Fruit fly (Drosophila melanogaster) whole organism, wandering third instar larva: ENCODE data around the gene eEF1alpha2.

Source experiments
- Rel ChIP-seq, 2 experiments: fragments of 200-800 bp; sonication (Bioruptor generic) in 1 of 2; optimal IDR thresholded peaks; 2 replicates in 1 of 2; 3 replicates in 1 of 2; lab custom pipeline; 2016 to 2019; ENCODE audit warnings: mild to moderate bottlenecking in 2 of 2, missing biosample characterization in 2 of 2, missing genetic modification characterization in 2 of 2, moderate library complexity in 1 of 2
- foxo ChIP-seq, 2 experiments: fragments of 200-800 bp; sonication (Bioruptor generic); optimal IDR thresholded peaks; 2 replicates in 1 of 2; 3 replicates in 1 of 2; lab custom pipeline; 2016 to 2017; ENCODE audit warnings: missing biosample characterization in 2 of 2, missing genetic modification characterization in 2 of 2
- fru ChIP-seq: fragments of 200-800 bp; sonication (Bioruptor generic); optimal IDR thresholded peaks from 3 replicates; lab custom pipeline; 2016; ENCODE audit warnings: missing biosample characterization, mild to moderate bottlenecking, missing genetic modification characterization
- lola ChIP-seq: fragments of >200 bp; optimal IDR thresholded peaks from 2 replicates; lab custom pipeline; 2017; ENCODE audit warnings: missing biosample characterization, missing genetic modification characterization
- psq ChIP-seq: fragments of 200-800 bp; sonication (Bioruptor generic); optimal IDR thresholded peaks from 3 replicates; lab custom pipeline; 2017; ENCODE audit warnings: missing biosample characterization, mild to moderate bottlenecking, missing genetic modification characterization, moderate library complexity
- usp ChIP-seq: fragments of >200 bp; optimal IDR thresholded peaks from 2 replicates; lab custom pipeline; 2017; ENCODE audit warnings: missing biosample characterization, missing genetic modification characterization

dm6 chr3R:31713306-31714123, 24.8 kb upstream of the eEF1alpha2 start, which contains the start of gene ttk:
- TF ChIP-seq psq (GFP tag; lab: Kevin White, UChicago) = peak; percentile 58
- no peak for TF ChIP-seq lola (GFP tag; lab: Kevin White, UChicago)
- TF ChIP-seq Rel (GFP tag; optimal IDR thresholded peaks at IDR 0.05; lab: Kevin White, UChicago) = peak; percentile 8
- TF ChIP-seq Rel (tag; optimal IDR thresholded peaks at IDR 0.05; lab: Kevin White, UChicago) = no peak
- peak in 1 of 2 experiments; percentile 46 for TF ChIP-seq foxo (GFP tag; optimal IDR thresholded peaks at IDR 0.05; lab: Kevin White, UChicago)
- TF ChIP-seq fru (GFP tag; lab: Kevin White, UChicago) = peak; percentile 63
- TF ChIP-seq usp (GFP tag; lab: Kevin White, UChicago) = no peak
